Worm (Caenorhabditis elegans) whole organism, late embryonic: ENCODE data around the gene F10C1.23.

ENCODE experiments used
- C08G9.2 ChIP-seq: sonication (generic microtip); optimal IDR thresholded peaks from 2 replicates; lab custom pipeline; 2016; ENCODE audit warnings: mild to moderate bottlenecking, missing genetic modification characterization, moderate library complexity, missing compliant biosample characterization
- K02D7.2 ChIP-seq: sonication (generic microtip); optimal IDR thresholded peaks from 2 replicates; lab custom pipeline; 2017; ENCODE audit warnings: mild to moderate bottlenecking, missing genetic modification characterization, missing compliant biosample characterization
- T23F11.4 ChIP-seq: fragments of 200-800 bp; sonication (Bioruptor generic); optimal IDR thresholded peaks from 2 replicates; lab custom pipeline; 2018; ENCODE audit warnings: mild to moderate bottlenecking, missing genetic modification characterization, missing compliant biosample characterization
- ahr-1 ChIP-seq: sonication (generic microtip); optimal IDR thresholded peaks from 2 replicates; lab custom pipeline; 2016; ENCODE audit warnings: missing genetic modification characterization, missing compliant biosample characterization
- ceh-19 ChIP-seq: fragments of 200-800 bp; sonication (Bioruptor generic); optimal IDR thresholded peaks from 2 replicates; lab custom pipeline; 2018; ENCODE audit warnings: mild to moderate bottlenecking, missing genetic modification characterization, missing compliant biosample characterization
- ceh-24 ChIP-seq: sonication (generic microtip); optimal IDR thresholded peaks from 2 replicates; lab custom pipeline; 2016; ENCODE audit warnings: mild to moderate bottlenecking, missing genetic modification characterization, missing compliant biosample characterization
- ceh-30 ChIP-seq: fragments of 150-350 bp; optimal IDR thresholded peaks from 2 replicates; lab custom pipeline; 2014; ENCODE audit warnings: missing biosample characterization, missing genetic modification characterization
- ceh-31 ChIP-seq: sonication (generic microtip); optimal IDR thresholded peaks from 2 replicates; lab custom pipeline; 2016; ENCODE audit warnings: missing genetic modification characterization, missing compliant biosample characterization
- ceh-34 ChIP-seq: sonication (generic microtip); optimal IDR thresholded peaks from 2 replicates; lab custom pipeline; 2016; ENCODE audit warnings: mild to moderate bottlenecking, missing genetic modification characterization, missing compliant biosample characterization
- ceh-45 ChIP-seq: fragments of 200-800 bp; sonication (Bioruptor generic); IDR thresholded peaks from 2 replicates; pipeline ENCODE4 v1.3.6; 2022; ENCODE audit warnings: missing genetic modification reagents, missing genetic modification characterization, missing compliant biosample characterization
- ceh-48 ChIP-seq: sonication (generic microtip); optimal IDR thresholded peaks from 2 replicates; lab custom pipeline; 2016; ENCODE audit warnings: missing genetic modification characterization, inconsistent platforms, missing compliant biosample characterization
- che-1 ChIP-seq: sonication (generic microtip); optimal IDR thresholded peaks from 2 replicates; lab custom pipeline; 2016; ENCODE audit warnings: mild to moderate bottlenecking, missing genetic modification characterization, missing compliant biosample characterization
- dmd-4 ChIP-seq: sonication (generic microtip); optimal IDR thresholded peaks from 2 replicates; lab custom pipeline; 2016; ENCODE audit warnings: borderline replicate concordance, missing genetic modification characterization, missing compliant biosample characterization
- dve-1 ChIP-seq: sonication (generic microtip); optimal IDR thresholded peaks from 2 replicates; lab custom pipeline; 2017; ENCODE audit warnings: antibody characterized with exemption, mild to moderate bottlenecking, missing genetic modification characterization, missing compliant biosample characterization
- elt-2 ChIP-seq: sonication (generic microtip); optimal IDR thresholded peaks from 2 replicates; lab custom pipeline; 2016; ENCODE audit warnings: missing genetic modification reagents, missing genetic modification characterization, missing compliant biosample characterization
- eyg-1 ChIP-seq: sonication (generic microtip); optimal IDR thresholded peaks from 2 replicates; lab custom pipeline; 2016; ENCODE audit warnings: missing genotype, missing genetic modification characterization, missing compliant biosample characterization
- fkh-10 ChIP-seq: fragments of 150-350 bp; optimal IDR thresholded peaks from 2 replicates; lab custom pipeline; 2014; ENCODE audit warnings: missing biosample characterization, missing genetic modification reagents, missing genetic modification characterization
- fkh-6 ChIP-seq: sonication (generic microtip); optimal IDR thresholded peaks from 2 replicates; lab custom pipeline; 2016; ENCODE audit warnings: missing genetic modification characterization, missing compliant biosample characterization
- hlh-13 ChIP-seq: fragments of 200-800 bp; sonication (Bioruptor generic); optimal IDR thresholded peaks from 2 replicates; lab custom pipeline; 2018; ENCODE audit warnings: mild to moderate bottlenecking, missing genetic modification characterization, missing compliant biosample characterization
- hlh-15 ChIP-seq: sonication (generic microtip); optimal IDR thresholded peaks from 2 replicates; lab custom pipeline; 2016; ENCODE audit warnings: missing genetic modification characterization, missing compliant biosample characterization
- hlh-30 ChIP-seq: sonication (generic microtip); optimal IDR thresholded peaks from 2 replicates; lab custom pipeline; 2017; ENCODE audit warnings: antibody characterized with exemption, missing genetic modification characterization, missing compliant biosample characterization; ENCODE audit not compliant: insufficient read depth
- hlh-6 ChIP-seq: sonication (generic microtip); optimal IDR thresholded peaks from 2 replicates; lab custom pipeline; 2016; ENCODE audit warnings: missing genotype, missing genetic modification characterization, missing compliant biosample characterization
- lin-11 ChIP-seq: fragments of 200-800 bp; sonication (Bioruptor generic); optimal IDR thresholded peaks from 2 replicates; lab custom pipeline; 2018; ENCODE audit warnings: mild to moderate bottlenecking, missing genetic modification characterization, missing compliant biosample characterization
- madf-2 ChIP-seq: sonication (generic microtip); optimal IDR thresholded peaks from 2 replicates; lab custom pipeline; 2017; ENCODE audit warnings: missing genetic modification characterization, missing compliant biosample characterization
- mec-3 ChIP-seq: sonication (generic microtip); optimal IDR thresholded peaks from 2 replicates; lab custom pipeline; 2016; ENCODE audit warnings: borderline replicate concordance, missing genetic modification characterization, missing compliant biosample characterization
- nhr-11 ChIP-seq: fragments of 150-350 bp; optimal IDR thresholded peaks from 2 replicates; lab custom pipeline; 2014; ENCODE audit warnings: missing biosample characterization, missing genetic modification characterization
- pag-3 ChIP-seq: sonication (generic microtip); optimal IDR thresholded peaks from 2 replicates; lab custom pipeline; 2016; ENCODE audit warnings: missing compliant biosample characterization, missing genetic modification characterization, borderline replicate concordance
- pat-9 ChIP-seq: fragments of 200-800 bp; sonication (Bioruptor generic); optimal IDR thresholded peaks from 2 replicates; lab custom pipeline; 2018; ENCODE audit warnings: mild to moderate bottlenecking, missing genetic modification characterization, moderate library complexity, missing compliant biosample characterization
- pax-1 ChIP-seq: fragments of 150-350 bp; optimal IDR thresholded peaks from 2 replicates; lab custom pipeline; 2014; ENCODE audit warnings: missing biosample characterization, missing genetic modification characterization
- pros-1 ChIP-seq: fragments of 150-350 bp; optimal IDR thresholded peaks from 2 replicates; lab custom pipeline; 2014; ENCODE audit warnings: missing biosample characterization, missing genetic modification reagents, missing genetic modification characterization
- ref-2 ChIP-seq: sonication (generic microtip); optimal IDR thresholded peaks from 2 replicates; lab custom pipeline; 2016; ENCODE audit warnings: missing genetic modification characterization, missing compliant biosample characterization
- rnt-1 ChIP-seq: sonication (generic microtip); optimal IDR thresholded peaks from 2 replicates; lab custom pipeline; 2016; ENCODE audit warnings: missing genetic modification characterization, missing compliant biosample characterization
- sdc-2 ChIP-seq: sonication (generic microtip); optimal IDR thresholded peaks from 2 replicates; lab custom pipeline; 2016; ENCODE audit warnings: missing genotype, missing genetic modification characterization, missing compliant biosample characterization
- syd-9 ChIP-seq: sonication (generic microtip); optimal IDR thresholded peaks from 2 replicates; lab custom pipeline; 2016; ENCODE audit warnings: mild to moderate bottlenecking, missing genetic modification characterization, moderate library complexity, missing compliant biosample characterization
- tbx-2 ChIP-seq: sonication (generic microtip); optimal IDR thresholded peaks from 2 replicates; lab custom pipeline; 2016; ENCODE audit warnings: missing genetic modification characterization, missing compliant biosample characterization
- ttx-3 ChIP-seq: sonication (generic microtip); optimal IDR thresholded peaks from 2 replicates; lab custom pipeline; 2016; ENCODE audit warnings: missing genetic modification reagents, missing genetic modification characterization, missing compliant biosample characterization
- unc-55 ChIP-seq: sonication (generic microtip); optimal IDR thresholded peaks from 2 replicates; lab custom pipeline; 2017; ENCODE audit warnings: missing biosample characterization, missing genetic modification reagents, missing genetic modification characterization
- ztf-16 ChIP-seq: sonication (generic microtip); optimal IDR thresholded peaks from 2 replicates; lab custom pipeline; 2017; ENCODE audit warnings: missing genetic modification characterization, missing compliant biosample characterization

Gene F10C1.23

ce11 chrII:5715745-5716357 is 42.0 kb upstream of the F10C1.23 start, which contains the start of the genes C18A3.10 and C18A3.3:
Gene C18A3.10 (minus strand): TSS chrII:5715845.
Gene C18A3.3 (plus strand): TSS chrII:5716307.
- no peak for TF ChIP-seq ahr-1 (tag; lab: Kevin White, UChicago)
- no peak for TF ChIP-seq elt-2 (tag; lab: Kevin White, UChicago)
- TF ChIP-seq dve-1 (tag; lab: Kevin White, UChicago), result no peak
- no peak for TF ChIP-seq hlh-30
- no peak for TF ChIP-seq ceh-48 (tag; lab: Kevin White, UChicago)
- no peak for TF ChIP-seq pros-1 (tag; lab: Kevin White, UChicago)
- no peak for TF ChIP-seq T23F11.4 (GFP tag; lab: Kevin White, UChicago)
- TF ChIP-seq K02D7.2 (tag; lab: Kevin White, UChicago), result no peak
- no peak for TF ChIP-seq nhr-11
- no peak for TF ChIP-seq hlh-13
- TF ChIP-seq ceh-31, result no peak
- no peak for TF ChIP-seq hlh-6 (tag; lab: Kevin White, UChicago)
- TF ChIP-seq ceh-34 (tag; lab: Kevin White, UChicago), result no peak
- TF ChIP-seq pat-9 (tag; lab: Kevin White, UChicago), result no peak
- no peak for TF ChIP-seq fkh-10 (GFP tag; lab: Kevin White, UChicago)
- no peak for TF ChIP-seq mec-3 (tag; lab: Kevin White, UChicago)
- TF ChIP-seq dmd-4, result no peak
- no peak for TF ChIP-seq ceh-45
- TF ChIP-seq C08G9.2 (tag; lab: Kevin White, UChicago), result no peak

- TF ChIP-seq ceh-19 (GFP tag; lab: Kevin White, UChicago) (no peak), hlh-13 (no peak), ref-2 (tag; lab: Kevin White, UChicago) (no peak), fkh-6 (tag; lab: Kevin White, UChicago) (no peak), pax-1 (tag; lab: Kevin White, UChicago) (no peak), hlh-15 (tag; lab: Kevin White, UChicago) (no peak), madf-2 (tag; lab: Kevin White, UChicago) (no peak), rnt-1 (tag; lab: Kevin White, UChicago) (no peak), ceh-48 (tag; lab: Kevin White, UChicago) (no peak), ztf-16 (tag; lab: Kevin White, UChicago) (no peak), eyg-1 (tag; lab: Kevin White, UChicago) (no peak), sdc-2 (tag; lab: Kevin White, UChicago) (no peak), nhr-11 (no peak), ceh-24 (tag; lab: Kevin White, UChicago) (no peak), syd-9 (tag; lab: Kevin White, UChicago) (no peak), che-1 (tag; lab: Kevin White, UChicago) (no peak), dve-1 (tag; lab: Kevin White, UChicago) (no peak), pros-1 (tag; lab: Kevin White, UChicago) (no peak)
Observed at ce11 chrII:5717831-5718230, 40.0 kb upstream of the F10C1.23 start, which contains the start of gene zipt-3. Gene zipt-3 (plus strand): TSS chrII:5718131.

- TF ChIP-seq sdc-2 (tag; lab: Kevin White, UChicago) (no peak), pros-1 (tag; lab: Kevin White, UChicago) (no peak), tbx-2 (tag; lab: Kevin White, UChicago) (no peak), unc-55 (GFP tag; lab: Kevin White, UChicago) (no peak), che-1 (tag; lab: Kevin White, UChicago) (no peak), ceh-30 (tag; lab: Kevin White, UChicago) (no peak), eyg-1 (tag; lab: Kevin White, UChicago) (no peak), pat-9 (tag; lab: Kevin White, UChicago) (no peak), ttx-3 (no peak), lin-11 (tag; lab: Kevin White, UChicago) (no peak), pag-3 (no peak), ceh-45 (no peak), fkh-6 (tag; lab: Kevin White, UChicago) (no peak), hlh-30 (no peak)
Observed at ce11 chrII:5719848-5720247, 38.0 kb upstream of the F10C1.23 start, which contains the start of gene damt-1. Gene damt-1 (plus strand): TSS chrII:5720148.
